Fruit fly (Drosophila melanogaster) whole organism, pupa: ENCODE measurements around the gene pzg.

Experiments used
- CG10348 ChIP-seq: fragments of 200-800 bp; sonication (Bioruptor generic); IDR thresholded peaks from 2 replicates; pipeline ENCODE4 v1.3.6; 2022; ENCODE audit warnings: missing biosample characterization, missing genetic modification characterization
- CG12605 ChIP-seq: fragments of 200-800 bp; sonication (Bioruptor generic); IDR thresholded peaks from 2 replicates; pipeline ENCODE4 v1.3.6; 2022; ENCODE audit warnings: missing biosample characterization, missing genetic modification characterization
- CG32121 ChIP-seq: fragments of 200-800 bp; sonication (Bioruptor generic); IDR thresholded peaks from 2 replicates; pipeline ENCODE4 v1.3.6; 2022; ENCODE audit warnings: missing biosample characterization, missing genetic modification characterization
- CG34367 ChIP-seq: fragments of 200-800 bp; sonication (Bioruptor generic); optimal IDR thresholded peaks from 2 replicates; lab custom pipeline; 2018; ENCODE audit warnings: missing biosample characterization, mild to moderate bottlenecking, missing genetic modification characterization
- CG8159 ChIP-seq: fragments of 200-800 bp; sonication (Bioruptor generic); optimal IDR thresholded peaks from 3 replicates; lab custom pipeline; 2018; ENCODE audit warnings: missing biosample characterization, mild to moderate bottlenecking, missing genetic modification characterization, moderate library complexity
- D1 ChIP-seq: fragments of 200-800 bp; sonication (Bioruptor generic); optimal IDR thresholded peaks from 2 replicates; lab custom pipeline; 2018; ENCODE audit warnings: missing biosample characterization, mild to moderate bottlenecking, missing genetic modification characterization, moderate library complexity
- EcR ChIP-seq: fragments of 200-800 bp; sonication (Bioruptor generic); optimal IDR thresholded peaks from 3 replicates; lab custom pipeline; 2019; ENCODE audit warnings: missing biosample characterization, missing genetic modification characterization, mild to moderate bottlenecking, moderate library complexity, missing genetic modification reagents
- Pif1A ChIP-seq: fragments of 200-800 bp; sonication (Bioruptor generic); optimal IDR thresholded peaks from 3 replicates; lab custom pipeline; 2016; ENCODE audit warnings: missing biosample characterization, missing genetic modification characterization
- Pif1B ChIP-seq: fragments of 200-800 bp; sonication (Bioruptor generic); optimal IDR thresholded peaks from 3 replicates; lab custom pipeline; 2016; ENCODE audit warnings: missing biosample characterization, missing genetic modification characterization
- Snoo ChIP-seq: fragments of 200-800 bp; sonication (Bioruptor generic); optimal IDR thresholded peaks from 3 replicates; lab custom pipeline; 2017; ENCODE audit warnings: missing biosample characterization, mild to moderate bottlenecking, missing genetic modification characterization, inconsistent platforms
- fd96Ca ChIP-seq: fragments of 200-800 bp; sonication (Bioruptor generic); IDR thresholded peaks from 3 replicates; pipeline ENCODE4 v1.3.6; 2022; ENCODE audit warnings: missing biosample characterization, missing genetic modification characterization
- gl ChIP-seq: fragments of 200-800 bp; sonication (Bioruptor generic); optimal IDR thresholded peaks from 2 replicates; lab custom pipeline; 2018; ENCODE audit warnings: missing biosample characterization, mild to moderate bottlenecking, missing genetic modification characterization
- rn ChIP-seq: fragments of 200-800 bp; sonication (Bioruptor generic); IDR thresholded peaks from 2 replicates; pipeline ENCODE4 v1.3.6; 2022; ENCODE audit warnings: missing biosample characterization, missing genetic modification characterization

dm6 chr3L:21290336-21290735 is 4.4 kb downstream of the pzg start:
- no peak for TF ChIP-seq Pif1A (GFP tag; lab: Kevin White, UChicago)
- TF ChIP-seq CG34367 (tag; lab: Kevin White, UChicago): no peak
- TF ChIP-seq CG32121 (GFP tag; lab: Robert Waterston, UW): no peak
- no peak for TF ChIP-seq CG10348 (GFP tag; lab: Robert Waterston, UW)
- no peak for TF ChIP-seq Pif1B (GFP tag; lab: Kevin White, UChicago)
- TF ChIP-seq CG12605 (GFP tag; lab: Robert Waterston, UW): no peak
- no peak for TF ChIP-seq rn (GFP tag; lab: Robert Waterston, UW)
- no peak for TF ChIP-seq fd96Ca (GFP tag; lab: Robert Waterston, UW)
- TF ChIP-seq D1 (tag; lab: Kevin White, UChicago): no peak
- TF ChIP-seq Snoo (tag; lab: Kevin White, UChicago): no peak
- no peak for TF ChIP-seq gl
- peak; percentile 77 for TF ChIP-seq EcR (GFP tag; lab: Kevin White, UChicago)
- no peak for TF ChIP-seq CG8159
